Worm (Caenorhabditis elegans) whole organism, L4 larva: ENCODE measurements around the gene snt-1.

ENCODE experiments used
- lsy-2 ChIP-seq, 2 experiments: fragments of 150-350 bp in 1 of 2; sonication (generic microtip) in 1 of 2; optimal IDR thresholded peaks; 2 replicates each; lab custom pipeline; 2014 to 2017; ENCODE audit warnings: missing biosample characterization in 2 of 2, missing genetic modification characterization in 2 of 2
- nhr-102 ChIP-seq: sonication (generic microtip); optimal IDR thresholded peaks from 2 replicates; lab custom pipeline; 2016; ENCODE audit warnings: mild to moderate bottlenecking, missing genetic modification characterization, moderate library complexity, missing compliant biosample characterization
- pha-4 ChIP-seq, 2 experiments: fragments of 150-350 bp in 1 of 2; fragments of 200-800 bp in 1 of 2; sonication (Bioruptor generic) in 1 of 2; IDR thresholded peaks in 1 of 2; optimal IDR thresholded peaks in 1 of 2; 2 replicates each; pipeline versions ENCODE4 v1.3.6 to Lab custom; 2014 to 2022; ENCODE audit warnings: missing genetic modification characterization in 2 of 2, missing genetic modification reagents in 2 of 2, missing biosample characterization in 1 of 2, missing compliant biosample characterization in 1 of 2
- zag-1 ChIP-seq: fragments of 150-350 bp; optimal IDR thresholded peaks from 2 replicates; lab custom pipeline; 2014; ENCODE audit warnings: missing biosample characterization, missing genetic modification characterization

DNA sequence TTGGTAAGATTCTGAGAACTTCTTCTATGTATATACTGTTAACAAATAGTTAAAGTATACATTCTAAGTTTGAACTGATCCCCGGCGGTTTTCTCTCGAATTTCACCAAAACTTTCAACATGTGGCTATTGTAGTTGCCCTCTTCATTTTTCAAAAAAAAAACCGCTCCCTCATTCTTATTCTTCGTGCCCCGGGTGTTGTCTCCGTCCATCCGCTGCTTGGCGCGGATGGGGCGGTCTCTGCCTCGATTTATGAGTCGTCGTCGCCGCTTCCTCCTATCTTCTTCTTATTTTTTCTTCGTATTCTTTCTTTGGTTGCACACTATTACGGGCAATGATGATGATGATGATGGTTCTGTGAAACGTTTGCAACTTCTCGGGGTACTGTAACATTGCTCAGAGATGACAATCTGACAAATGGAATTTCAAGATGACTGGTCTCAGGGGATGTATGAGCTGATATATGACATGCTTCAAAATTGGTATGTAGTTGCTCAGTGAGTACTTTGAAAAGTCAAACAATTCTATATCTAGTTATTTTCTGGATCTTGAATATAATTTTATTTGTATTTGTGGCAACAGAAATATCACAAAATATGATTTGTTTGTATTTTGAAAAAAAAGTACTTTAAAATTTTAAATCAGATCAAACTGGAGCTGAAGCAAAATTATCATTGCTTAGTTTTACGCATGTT, 9.7 kb downstream of the snt-1 start:
- peak in 1 of 2 experiments; percentile 27 for TF ChIP-seq lsy-2 (tag; optimal IDR thresholded peaks at IDR 0.05; lab: Kevin White, UChicago)
- no peak for TF ChIP-seq pha-4 (GFP tag; IDR thresholded peaks at IDR 0.05; lab: Robert Waterston, UW)
- TF ChIP-seq pha-4 (tag; optimal IDR thresholded peaks at IDR 0.05; lab: Kevin White, UChicago), result no peak
- no peak for TF ChIP-seq zag-1 (tag; lab: Kevin White, UChicago)
- TF ChIP-seq nhr-102, result no peak
